In genomic region chr3R:25495072-25495471, dm6 we compare ENCODE assay signal across 1 fruit fly cellular context.
A peak's percentile ranks its signal among the peaks of the same experiment; 100 is the strongest.
TF ChIP-seq lines count a peak whose summit lies in the region.

Gene CG33494, minus strand, starts transcription at chr3R:25495161.

TF ChIP-seq in whole organism, embryonic, 481 proteins besides CTCF, POLR2A, EP300 and RAD21 (continued from another document):
- TF ChIP-seq row (GFP tag; IDR thresholded peaks at IDR 0.05; lab: Robert Waterston, UW) (peak; percentile 38; the same call in 1 of the 3 replicates), Fer3 (tag; optimal IDR thresholded peaks at IDR 0.05; lab: Kevin White, UChicago) (no peak), CG9797 (GFP tag; optimal IDR thresholded peaks at IDR 0.05; lab: Kevin White, UChicago) (no peak), CG6175 (GFP tag; IDR thresholded peaks at IDR 0.05; lab: Robert Waterston, UW) (no peak), crc (GFP tag; optimal IDR thresholded peaks at IDR 0.05; lab: Kevin White, UChicago) (no peak), wdn (GFP tag; IDR thresholded peaks at IDR 0.05; lab: Robert Waterston, UW) (no peak), CG11560 (tag; IDR thresholded peaks at IDR 0.05; lab: Robert Waterston, UW) (no peak), Meics (GFP tag; optimal IDR thresholded peaks at IDR 0.05; lab: Kevin White, UChicago) (no peak), mam (GFP tag; optimal IDR thresholded peaks at IDR 0.05; lab: Kevin White, UChicago) (no peak), CG30020 (tag; optimal IDR thresholded peaks at IDR 0.05; lab: Kevin White, UChicago) (peak; percentile 86), sob (GFP tag; IDR thresholded peaks at IDR 0.05; lab: Robert Waterston, UW) (no peak), ssp (GFP tag; IDR thresholded peaks at IDR 0.05; lab: Robert Waterston, UW) (peak; percentile 95), CG13775 (GFP tag; optimal IDR thresholded peaks at IDR 0.05; lab: Kevin White, UChicago) (no peak), ap (GFP tag; IDR thresholded peaks at IDR 0.05; lab: Robert Waterston, UW) (no peak), Dbx (GFP tag; IDR thresholded peaks at IDR 0.05; lab: Robert Waterston, UW) (no peak), tup (GFP tag; optimal IDR thresholded peaks at IDR 0.05; lab: Kevin White, UChicago) (no peak), GATAe (GFP tag; conservative IDR thresholded peaks at IDR 0.05; lab: Robert Waterston, UW) (no peak), CG5953 (GFP tag; IDR thresholded peaks at IDR 0.05; lab: Robert Waterston, UW) (no peak), CG11696 (GFP tag; IDR thresholded peaks at IDR 0.05; lab: Robert Waterston, UW) (no peak), mld (GFP tag; IDR thresholded peaks at IDR 0.05; lab: Robert Waterston, UW; ENCODE audit: partially characterized antibody) (no peak), Dfd (GFP tag; optimal IDR thresholded peaks at IDR 0.05; lab: Kevin White, UChicago) (peak in 1 of 2 experiments; percentile 57), so (GFP tag; IDR thresholded peaks at IDR 0.05; lab: Robert Waterston, UW) (no peak), chm (GFP tag; IDR thresholded peaks at IDR 0.05; lab: Robert Waterston, UW) (no peak), Oaz (GFP tag; IDR thresholded peaks at IDR 0.05; lab: Robert Waterston, UW) (no peak), HLH54F (GFP tag; optimal IDR thresholded peaks at IDR 0.05; lab: Kevin White, UChicago) (no peak), dysf (GFP tag; IDR thresholded peaks at IDR 0.05; lab: Robert Waterston, UW) (no peak), CG7357 (GFP tag; IDR thresholded peaks at IDR 0.05; lab: Robert Waterston, UW) (peak; percentile 79), bbx (GFP tag; IDR thresholded peaks at IDR 0.05; lab: Robert Waterston, UW; ENCODE audit: partially characterized antibody) (no peak), nmo (GFP tag; optimal IDR thresholded peaks at IDR 0.05; lab: Kevin White, UChicago) (peak; percentile 0), pzg (GFP tag; optimal IDR thresholded peaks at IDR 0.05; lab: Kevin White, UChicago) (peak; percentile 15), CG1024 (GFP tag; IDR thresholded peaks at IDR 0.05; lab: Robert Waterston, UW) (peak; percentile 83), CG10209 (GFP tag; optimal IDR thresholded peaks at IDR 0.05; lab: Kevin White, UChicago) (no peak), CG14667 (GFP tag; IDR thresholded peaks at IDR 0.05; lab: Robert Waterston, UW) (no peak), Antp (GFP tag; optimal IDR thresholded peaks at IDR 0.05; lab: Kevin White, UChicago) (no peak), danr (GFP tag; IDR thresholded peaks at IDR 0.05; lab: Robert Waterston, UW) (no peak), D19A (tag; optimal IDR thresholded peaks at IDR 0.05; lab: Kevin White, UChicago) (no peak), CG9215 (GFP tag; IDR thresholded peaks at IDR 0.05; lab: Robert Waterston, UW) (no peak)
